Fruit fly (Drosophila melanogaster) whole organism, embryonic: ENCODE measurements around the gene SMC6.

ENCODE experiments used
- Antp ChIP-seq: fragments of 200-800 bp; sonication (Bioruptor generic); optimal IDR thresholded peaks from 3 replicates; lab custom pipeline; 2016; ENCODE audit warnings: missing biosample characterization, missing genetic modification characterization
- BEAF-32 ChIP-seq: fragments of 200-800 bp; sonication (Bioruptor generic); optimal IDR thresholded peaks from 3 replicates; lab custom pipeline; 2017; ENCODE audit warnings: missing biosample characterization, missing genetic modification characterization, mild to moderate bottlenecking, moderate library complexity, missing genetic modification reagents
- Bdp1 ChIP-seq: fragments of 200-800 bp; sonication (Bioruptor generic); optimal IDR thresholded peaks from 3 replicates; lab custom pipeline; 2016; ENCODE audit warnings: missing biosample characterization, missing genetic modification characterization
- CG11247 ChIP-seq: fragments of 200-800 bp; sonication (Bioruptor generic); IDR thresholded peaks from 2 replicates; pipeline ENCODE4 v1.3.6; 2022; ENCODE audit warnings: missing biosample characterization, missing genetic modification characterization
- CG11696 ChIP-seq: fragments of 200-800 bp; sonication (Bioruptor generic); IDR thresholded peaks from 2 replicates; pipeline ENCODE4 v1.3.6; 2022; ENCODE audit warnings: missing biosample characterization, missing genetic modification characterization
- CG12299 ChIP-seq: fragments of 200-800 bp; sonication (Bioruptor generic); optimal IDR thresholded peaks from 2 replicates; lab custom pipeline; 2018; ENCODE audit warnings: missing biosample characterization, mild to moderate bottlenecking, missing genetic modification characterization
- CG12744 ChIP-seq: fragments of 200-800 bp; sonication (Bioruptor generic); optimal IDR thresholded peaks from 2 replicates; lab custom pipeline; 2016; ENCODE audit warnings: missing biosample characterization, missing genetic modification characterization
- CG12942 ChIP-seq: fragments of 200-800 bp; sonication (Bioruptor generic); optimal IDR thresholded peaks from 3 replicates; lab custom pipeline; 2016; ENCODE audit warnings: missing biosample characterization, missing genetic modification characterization
- CG13424 ChIP-seq: fragments of 200-800 bp; sonication (Bioruptor generic); optimal IDR thresholded peaks from 2 replicates; lab custom pipeline; 2019; ENCODE audit warnings: missing biosample characterization, mild to moderate bottlenecking, missing genetic modification characterization, moderate library complexity
- CG13894 ChIP-seq: fragments of 200-800 bp; sonication (Bioruptor generic); optimal IDR thresholded peaks from 3 replicates; lab custom pipeline; 2018; ENCODE audit warnings: missing biosample characterization, mild to moderate bottlenecking, missing genetic modification characterization, moderate library complexity
- CG14710 ChIP-seq: fragments of 200-800 bp; sonication (Bioruptor generic); optimal IDR thresholded peaks from 3 replicates; lab custom pipeline; 2019; ENCODE audit warnings: missing biosample characterization, mild to moderate bottlenecking, missing genetic modification characterization, moderate library complexity
- CG1647 ChIP-seq: fragments of 200-800 bp; sonication (Bioruptor generic); optimal IDR thresholded peaks from 3 replicates; lab custom pipeline; 2016; ENCODE audit warnings: missing biosample characterization, missing genetic modification characterization
- CG16863 ChIP-seq: fragments of 200-800 bp; sonication (Bioruptor generic); optimal IDR thresholded peaks from 3 replicates; lab custom pipeline; 2016; ENCODE audit warnings: missing biosample characterization, missing genetic modification characterization
- CG17829 ChIP-seq: fragments of 200-800 bp; optimal IDR thresholded peaks from 2 replicates; lab custom pipeline; 2019; ENCODE audit warnings: missing biosample characterization, mild to moderate bottlenecking, missing genetic modification characterization, moderate library complexity
- CG1792 ChIP-seq: fragments of 200-800 bp; sonication (Bioruptor generic); optimal IDR thresholded peaks from 2 replicates; lab custom pipeline; 2016; ENCODE audit warnings: missing biosample characterization, missing genetic modification characterization
- CG18262 ChIP-seq: fragments of 200-800 bp; optimal IDR thresholded peaks from 3 replicates; lab custom pipeline; 2019; ENCODE audit warnings: missing biosample characterization, mild to moderate bottlenecking, missing genetic modification characterization, moderate library complexity
- CG18599 ChIP-seq: fragments of 200-800 bp; sonication (Bioruptor generic); optimal IDR thresholded peaks from 3 replicates; lab custom pipeline; 2017; ENCODE audit warnings: missing biosample characterization, missing genetic modification characterization, mild to moderate bottlenecking, moderate library complexity, missing genetic modification reagents
- CG2889 ChIP-seq: fragments of 200-800 bp; sonication (Bioruptor generic); IDR thresholded peaks from 3 replicates; pipeline ENCODE4 v1.3.6; 2022; ENCODE audit warnings: missing biosample characterization, missing genetic modification characterization
- CG3407 ChIP-seq: fragments of 200-800 bp; sonication (Bioruptor generic); optimal IDR thresholded peaks from 2 replicates; lab custom pipeline; 2018; ENCODE audit warnings: missing biosample characterization, mild to moderate bottlenecking, missing genetic modification characterization
- CG34224 ChIP-seq: fragments of 200-800 bp; sonication (Bioruptor generic); IDR thresholded peaks from 3 replicates; pipeline ENCODE4 v1.3.6; 2022; ENCODE audit warnings: missing biosample characterization, missing genetic modification characterization; ENCODE audit not compliant: partially characterized antibody
- CG3847 ChIP-seq: fragments of 200-800 bp; sonication (Bioruptor generic); IDR thresholded peaks from 2 replicates; pipeline ENCODE4 v1.3.6; 2022; ENCODE audit warnings: missing biosample characterization, missing genetic modification characterization
- CG3995 ChIP-seq: fragments of 200-800 bp; sonication (Bioruptor generic); optimal IDR thresholded peaks from 3 replicates; lab custom pipeline; 2016; ENCODE audit warnings: missing biosample characterization, missing genetic modification characterization
- CG4404 ChIP-seq: fragments of 200-800 bp; sonication (Bioruptor generic); IDR thresholded peaks from 2 replicates; pipeline ENCODE4 v1.3.6; 2022; ENCODE audit warnings: missing biosample characterization, missing genetic modification characterization
- CG4617 ChIP-seq: fragments of 200-800 bp; sonication (Bioruptor generic); optimal IDR thresholded peaks from 3 replicates; lab custom pipeline; 2016; ENCODE audit warnings: missing biosample characterization, missing genetic modification characterization, borderline replicate concordance
- CG6175 ChIP-seq: fragments of 200-800 bp; sonication (Bioruptor generic); IDR thresholded peaks from 3 replicates; pipeline ENCODE4 v1.3.6; 2022; ENCODE audit warnings: missing biosample characterization, missing genetic modification characterization
- CG7963 ChIP-seq: fragments of 200-800 bp; sonication (Bioruptor generic); IDR thresholded peaks from 3 replicates; pipeline ENCODE4 v1.3.6; 2022; ENCODE audit warnings: missing biosample characterization, missing genetic modification characterization; ENCODE audit not compliant: partially characterized antibody
- CG9609 ChIP-seq: fragments of 200-800 bp; sonication (Bioruptor generic); optimal IDR thresholded peaks from 3 replicates; lab custom pipeline; 2016; ENCODE audit warnings: missing biosample characterization, missing genetic modification characterization
- CG9797 ChIP-seq: fragments of 200-800 bp; sonication (Bioruptor generic); optimal IDR thresholded peaks from 3 replicates; lab custom pipeline; 2018; ENCODE audit warnings: missing biosample characterization, mild to moderate bottlenecking, missing genetic modification characterization
- D ChIP-seq, 2 experiments: fragments of 200-800 bp in 1 of 2; fragments of >200 bp in 1 of 2; sonication (Bioruptor generic) in 1 of 2; optimal IDR thresholded peaks; 2 replicates in 1 of 2; 3 replicates in 1 of 2; lab custom pipeline; 2017; ENCODE audit warnings: mild to moderate bottlenecking in 1 of 2, missing biosample characterization in 1 of 2, missing genetic modification characterization in 1 of 2, missing genetic modification reagents in 1 of 2
- Dad ChIP-seq: fragments of 200-800 bp; sonication (Bioruptor generic); optimal IDR thresholded peaks from 3 replicates; lab custom pipeline; 2016; ENCODE audit warnings: missing biosample characterization, missing genetic modification characterization
- Eip74EF ChIP-seq, 2 experiments: fragments of 200-800 bp in 1 of 2; fragments of >200 bp in 1 of 2; sonication (Bioruptor generic) in 1 of 2; optimal IDR thresholded peaks; 2 replicates each; lab custom pipeline; 2017 to 2019; ENCODE audit warnings: missing biosample characterization in 2 of 2, missing genetic modification characterization in 2 of 2, mild to moderate bottlenecking in 1 of 2, moderate library complexity in 1 of 2
- HLH4C ChIP-seq: fragments of 200-800 bp; sonication (Bioruptor generic); IDR thresholded peaks from 3 replicates; pipeline ENCODE4 v1.3.6; 2022; ENCODE audit warnings: missing biosample characterization, missing genetic modification characterization; ENCODE audit not compliant: partially characterized antibody
- Hmx ChIP-seq: fragments of 200-800 bp; sonication (Bioruptor generic); optimal IDR thresholded peaks from 2 replicates; lab custom pipeline; 2016; ENCODE audit warnings: missing biosample characterization, missing genetic modification characterization
- Scr ChIP-seq: fragments of 200-800 bp; sonication (Bioruptor generic); IDR thresholded peaks from 2 replicates; pipeline ENCODE4 v1.3.6; 2022; ENCODE audit warnings: missing biosample characterization, missing genetic modification characterization; ENCODE audit not compliant: partially characterized antibody
- Sin3A ChIP-seq: fragments of >200 bp; optimal IDR thresholded peaks from 2 replicates; lab custom pipeline; 2018
- bigmax ChIP-seq: fragments of 200-800 bp; sonication (Bioruptor generic); optimal IDR thresholded peaks from 2 replicates; lab custom pipeline; 2018; ENCODE audit warnings: missing biosample characterization, mild to moderate bottlenecking, missing genetic modification characterization
- br ChIP-seq: fragments of >200 bp; optimal IDR thresholded peaks from 2 replicates; lab custom pipeline; 2017
- en ChIP-seq: fragments of 200-800 bp; sonication (Bioruptor generic); optimal IDR thresholded peaks from 2 replicates; lab custom pipeline; 2016; ENCODE audit warnings: missing biosample characterization, missing genetic modification characterization
- exex ChIP-seq: fragments of 200-800 bp; sonication (Bioruptor generic); optimal IDR thresholded peaks from 4 replicates; lab custom pipeline; 2018; ENCODE audit warnings: missing biosample characterization, mild to moderate bottlenecking, missing genetic modification characterization, moderate library complexity
- eyg ChIP-seq: fragments of 200-800 bp; sonication (Bioruptor generic); optimal IDR thresholded peaks from 3 replicates; lab custom pipeline; 2016; ENCODE audit warnings: missing biosample characterization, missing genetic modification characterization
- gfzf ChIP-seq: fragments of 200-800 bp; sonication (Bioruptor generic); optimal IDR thresholded peaks from 2 replicates; lab custom pipeline; 2016; ENCODE audit warnings: missing biosample characterization, mild to moderate bottlenecking, missing genetic modification characterization, moderate library complexity
- knrl ChIP-seq: fragments of 200-800 bp; sonication (Bioruptor generic); IDR thresholded peaks from 3 replicates; pipeline ENCODE4 v1.3.6; 2022; ENCODE audit warnings: missing biosample characterization, missing genetic modification characterization; ENCODE audit not compliant: partially characterized antibody
- lbe ChIP-seq: fragments of 200-800 bp; sonication (Bioruptor generic); optimal IDR thresholded peaks from 2 replicates; lab custom pipeline; 2016; ENCODE audit warnings: missing biosample characterization, mild to moderate bottlenecking, missing genetic modification characterization
- lov ChIP-seq, 2 experiments: fragments of 200-800 bp in 1 of 2; fragments of >200 bp in 1 of 2; sonication (Bioruptor generic) in 1 of 2; IDR thresholded peaks in 1 of 2; optimal IDR thresholded peaks in 1 of 2; 2 replicates in 1 of 2; 3 replicates in 1 of 2; pipeline versions ENCODE4 v1.3.6 to Lab custom; 2017 to 2022; ENCODE audit warnings: missing biosample characterization in 1 of 2, missing genetic modification characterization in 1 of 2
- maf-S ChIP-seq: fragments of 200-800 bp; sonication (Bioruptor generic); optimal IDR thresholded peaks from 2 replicates; lab custom pipeline; 2016; ENCODE audit warnings: missing biosample characterization, missing genetic modification characterization
- oc ChIP-seq: fragments of 200-800 bp; sonication (Bioruptor generic); optimal IDR thresholded peaks from 2 replicates; lab custom pipeline; 2018; ENCODE audit warnings: missing biosample characterization, mild to moderate bottlenecking, missing genetic modification characterization, moderate library complexity
- org-1 ChIP-seq: fragments of 200-800 bp; sonication (Bioruptor generic); optimal IDR thresholded peaks from 2 replicates; lab custom pipeline; 2017; ENCODE audit warnings: missing biosample characterization, missing genetic modification characterization
- pita ChIP-seq: fragments of 200-800 bp; sonication (Bioruptor generic); optimal IDR thresholded peaks from 2 replicates; lab custom pipeline; 2017; ENCODE audit warnings: missing biosample characterization, mild to moderate bottlenecking, missing genetic modification characterization
- pnt ChIP-seq: fragments of 200-800 bp; sonication (Bioruptor generic); optimal IDR thresholded peaks from 3 replicates; lab custom pipeline; 2016; ENCODE audit warnings: missing biosample characterization, missing genetic modification characterization
- slou ChIP-seq: fragments of 200-800 bp; sonication (Bioruptor generic); optimal IDR thresholded peaks from 3 replicates; lab custom pipeline; 2016; ENCODE audit warnings: missing biosample characterization, missing genetic modification characterization
- stwl ChIP-seq: fragments of 200-800 bp; sonication (Bioruptor generic); optimal IDR thresholded peaks from 3 replicates; lab custom pipeline; 2018; ENCODE audit warnings: missing biosample characterization, mild to moderate bottlenecking, missing genetic modification characterization, moderate library complexity

Gene SMC6

DNA sequence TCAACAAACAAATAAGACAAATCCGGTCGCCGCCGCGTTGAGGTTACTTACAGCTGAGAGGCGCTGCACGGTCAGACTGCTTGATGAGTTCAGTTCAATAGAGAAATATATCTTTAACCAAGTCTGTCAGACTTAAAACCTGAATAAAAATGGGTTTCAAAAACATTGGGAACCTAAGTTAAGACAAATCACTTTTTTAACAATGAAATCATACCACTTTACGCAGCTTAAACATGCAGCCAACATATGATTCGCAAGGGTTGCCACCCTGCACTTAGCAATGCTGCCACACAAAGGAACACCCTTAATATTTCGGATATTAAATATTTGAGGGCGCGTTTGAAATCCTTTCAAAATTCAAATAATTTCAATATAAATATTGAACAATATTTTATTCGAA, 4.6 kb downstream of the SMC6 start, which contains the start of gene CG5515 (continued):
- TF ChIP-seq CG6175 (no peak), CG3407 (peak; percentile 36), CG11696 (GFP tag; lab: Robert Waterston, UW) (peak; percentile 36; the same call in 1 of the 2 replicates), knrl (GFP tag; lab: Robert Waterston, UW) (peak; percentile 89), HLH4C (GFP tag; lab: Robert Waterston, UW) (peak; percentile 83), CG14710 (tag; lab: Kevin White, UChicago) (peak; percentile 84), CG11247 (GFP tag; lab: Robert Waterston, UW) (peak; percentile 78), BEAF-32 (GFP tag; lab: Kevin White, UChicago) (peak; percentile 32), Antp (GFP tag; lab: Kevin White, UChicago) (peak; percentile 63), eyg (peak; percentile 48), CG34224 (GFP tag; lab: Robert Waterston, UW) (peak; percentile 87), lov (optimal IDR thresholded peaks at IDR 0.05; lab: Kevin White, UChicago) (no peak), lov (GFP tag; IDR thresholded peaks at IDR 0.05; lab: Robert Waterston, UW) (peak; percentile 79; the same call in 2 of the 3 replicates), org-1 (GFP tag; lab: Kevin White, UChicago) (no peak), slou (GFP tag; lab: Kevin White, UChicago) (no peak), Dad (GFP tag; lab: Kevin White, UChicago) (peak; percentile 86), CG13424 (tag; lab: Kevin White, UChicago) (peak; percentile 95), maf-S (peak; percentile 65), en (peak; percentile 35), CG3847 (GFP tag; lab: Robert Waterston, UW) (peak; percentile 91), CG12299 (peak; percentile 28), Sin3A (lab: Kevin White, UChicago) (peak; percentile 54), gfzf (GFP tag; lab: Kevin White, UChicago) (peak; percentile 42), pnt (GFP tag; lab: Kevin White, UChicago) (peak; percentile 68), pita (no peak), CG7963 (GFP tag; lab: Robert Waterston, UW) (peak; percentile 72), CG4404 (peak; percentile 76), CG18262 (tag; lab: Kevin White, UChicago) (peak; percentile 64), CG9609 (peak; percentile 88), CG17829 (tag; lab: Kevin White, UChicago) (peak; percentile 66), CG1792 (GFP tag; lab: Kevin White, UChicago) (peak; percentile 97), Bdp1 (peak; percentile 76), CG16863 (GFP tag; lab: Kevin White, UChicago) (peak; percentile 71), CG13894 (tag; lab: Kevin White, UChicago) (no peak), CG18599 (GFP tag; lab: Kevin White, UChicago) (no peak), CG12942 (GFP tag; lab: Kevin White, UChicago) (peak; percentile 70), CG9797 (peak; percentile 46)

- no peak for TF ChIP-seq D (optimal IDR thresholded peaks at IDR 0.05; lab: Kevin White, UChicago)
- no peak for TF ChIP-seq D (GFP tag; optimal IDR thresholded peaks at IDR 0.05; lab: Kevin White, UChicago)
- no peak for TF ChIP-seq lbe (GFP tag; lab: Kevin White, UChicago)
- no peak for TF ChIP-seq Hmx (GFP tag; lab: Kevin White, UChicago)
- no peak for TF ChIP-seq CG3847 (GFP tag; lab: Robert Waterston, UW)
- 0 out of 2 replicates have a peak, but pooled peaks have one; percentile 28 for TF ChIP-seq Scr (GFP tag; lab: Robert Waterston, UW)
- TF ChIP-seq CG4617 (GFP tag; lab: Kevin White, UChicago): peak; percentile 69
- TF ChIP-seq exex (tag; lab: Kevin White, UChicago): no peak
- no peak for TF ChIP-seq CG12744 (GFP tag; lab: Kevin White, UChicago)
- TF ChIP-seq CG2889 (GFP tag; lab: Robert Waterston, UW): no peak
- TF ChIP-seq oc (tag; lab: Kevin White, UChicago): no peak
- peak; percentile 39 for TF ChIP-seq stwl
- peak; percentile 38 for TF ChIP-seq CG3995 (GFP tag; lab: Kevin White, UChicago)
- no peak for TF ChIP-seq CG1647 (GFP tag; lab: Kevin White, UChicago)
- TF ChIP-seq br: no peak
- no peak for TF ChIP-seq Eip74EF (GFP tag; optimal IDR thresholded peaks at IDR 0.05; lab: Kevin White, UChicago)
- peak; percentile 13 for TF ChIP-seq bigmax (GFP tag; lab: Kevin White, UChicago)
Observed at dm6 chr3R:24186188-24186587, 7.0 kb downstream of the SMC6 start, which contains the start of gene mora. mora (plus strand) TSS chr3R:24186359.
